Worm (Caenorhabditis elegans) whole organism, L1 larva: ENCODE data around the gene B0281.3.

ENCODE experiments used
- C16A3.4 ChIP-seq: fragments of 150-350 bp; optimal IDR thresholded peaks from 2 replicates; lab custom pipeline; 2014; ENCODE audit warnings: missing biosample characterization, missing genetic modification characterization
- C34B4.2 ChIP-seq: sonication (generic microtip); optimal IDR thresholded peaks from 2 replicates; lab custom pipeline; 2017; ENCODE audit warnings: mild to moderate bottlenecking, missing genetic modification characterization, missing compliant biosample characterization
- F16B12.6 ChIP-seq: fragments of 150-350 bp; optimal IDR thresholded peaks from 2 replicates; lab custom pipeline; 2014; ENCODE audit warnings: missing biosample characterization, missing genetic modification characterization
- alr-1 ChIP-seq: fragments of 200-800 bp; sonication (Bioruptor generic); optimal IDR thresholded peaks from 2 replicates; lab custom pipeline; 2018; ENCODE audit warnings: borderline replicate concordance, mild to moderate bottlenecking, missing genetic modification characterization, missing compliant biosample characterization
- aly-2 ChIP-seq: fragments of 150-350 bp; optimal IDR thresholded peaks from 2 replicates; lab custom pipeline; 2014; ENCODE audit warnings: missing biosample characterization, missing genetic modification characterization
- ama-1 ChIP-seq: fragments of 150-350 bp; optimal IDR thresholded peaks from 2 replicates; lab custom pipeline; 2014
- ceh-63 ChIP-seq: fragments of 200-800 bp; sonication (Bioruptor generic); optimal IDR thresholded peaks from 2 replicates; lab custom pipeline; 2018; ENCODE audit warnings: mild to moderate bottlenecking, missing genetic modification characterization, missing compliant biosample characterization
- ceh-88 ChIP-seq: fragments of 200-800 bp; sonication (Bioruptor generic); IDR thresholded peaks from 2 replicates; pipeline ENCODE4 v1.3.6; 2022; ENCODE audit warnings: missing genetic modification characterization, missing compliant biosample characterization
- efl-1 ChIP-seq, 4 experiments: fragments of 150-350 bp; optimal IDR thresholded peaks in 3 of 4; peaks in 1 of 4; 1 replicate in 1 of 4; 2 replicates in 3 of 4; lab custom pipeline; 2014; ENCODE audit warnings: missing biosample characterization in 2 of 4, missing genetic modification characterization in 2 of 4, missing genetic modification reagents in 2 of 4
- egl-27 ChIP-seq, 2 experiments: fragments of 150-350 bp in 1 of 2; sonication (generic microtip); optimal IDR thresholded peaks; 3 replicates each; lab custom pipeline; 2017 to 2018; ENCODE audit warnings: missing biosample characterization in 2 of 2, missing genetic modification characterization in 2 of 2, missing genetic modification reagents in 2 of 2
- elt-2 ChIP-seq: sonication (generic microtip); optimal IDR thresholded peaks from 2 replicates; lab custom pipeline; 2016; ENCODE audit warnings: missing genetic modification characterization, mild to moderate bottlenecking, inconsistent platforms, missing compliant biosample characterization, missing genetic modification reagents
- fos-1 ChIP-seq: fragments of 150-350 bp; optimal IDR thresholded peaks from 2 replicates; lab custom pipeline; 2014; ENCODE audit warnings: missing biosample characterization, missing genetic modification characterization
- grh-1 ChIP-seq: fragments of 200-800 bp; sonication (Bioruptor generic); IDR thresholded peaks from 2 replicates; pipeline ENCODE4 v1.3.6; 2022; ENCODE audit warnings: missing genetic modification reagents, missing genetic modification characterization, missing compliant biosample characterization
- hpl-2 ChIP-seq: fragments of 150-350 bp; optimal IDR thresholded peaks from 2 replicates; lab custom pipeline; 2014; ENCODE audit warnings: missing biosample characterization, missing genetic modification reagents, missing genetic modification characterization
- jun-1 ChIP-seq: fragments of 150-350 bp; optimal IDR thresholded peaks from 2 replicates; lab custom pipeline; 2014; ENCODE audit warnings: missing biosample characterization, missing genetic modification reagents, missing genetic modification characterization
- lin-39 ChIP-seq: fragments of 150-350 bp; optimal IDR thresholded peaks from 2 replicates; lab custom pipeline; 2014; ENCODE audit warnings: missing biosample characterization, missing genetic modification reagents, missing genetic modification characterization
- mdl-1 ChIP-seq, 2 experiments: fragments of 150-350 bp; optimal IDR thresholded peaks; 2 replicates each; lab custom pipeline; 2014 to 2017; ENCODE audit warnings: missing biosample characterization in 2 of 2, missing genetic modification characterization in 2 of 2, inconsistent platforms in 1 of 2
- nhr-11 ChIP-seq: fragments of 150-350 bp; optimal IDR thresholded peaks from 2 replicates; lab custom pipeline; 2014; ENCODE audit warnings: missing biosample characterization, missing genetic modification characterization
- nhr-19 ChIP-seq: fragments of 200-800 bp; sonication (Bioruptor generic); conservative IDR thresholded peaks from 2 replicates; pipeline ENCODE4 v1.3.6; 2022; ENCODE audit warnings: missing genetic modification characterization, missing compliant biosample characterization
- nhr-20 ChIP-seq: sonication (generic microtip); optimal IDR thresholded peaks from 2 replicates; lab custom pipeline; 2016; ENCODE audit warnings: mild to moderate bottlenecking, missing genetic modification characterization, missing compliant biosample characterization
- nhr-237 ChIP-seq: fragments of 150-350 bp; optimal IDR thresholded peaks from 2 replicates; lab custom pipeline; 2014; ENCODE audit warnings: missing biosample characterization, missing genetic modification characterization
- nhr-90 ChIP-seq: sonication (generic microtip); optimal IDR thresholded peaks from 2 replicates; lab custom pipeline; 2016; ENCODE audit warnings: mild to moderate bottlenecking, missing genetic modification characterization, missing compliant biosample characterization; ENCODE audit not compliant: poor library complexity
- pag-3 ChIP-seq: sonication (generic microtip); optimal IDR thresholded peaks from 2 replicates; lab custom pipeline; 2017; ENCODE audit warnings: missing genetic modification characterization, mild to moderate bottlenecking, missing compliant biosample characterization, antibody characterized with exemption, borderline replicate concordance; ENCODE audit not compliant: insufficient read depth
- pax-3 ChIP-seq: fragments of 200-800 bp; sonication (Bioruptor generic); optimal IDR thresholded peaks from 2 replicates; lab custom pipeline; 2018; ENCODE audit warnings: mild to moderate bottlenecking, missing genetic modification characterization, moderate library complexity, missing compliant biosample characterization
- skn-1 ChIP-seq: fragments of 150-350 bp; optimal IDR thresholded peaks from 2 replicates; lab custom pipeline; 2014; ENCODE audit warnings: missing biosample characterization, missing genetic modification characterization
- snpc-4 ChIP-seq: fragments of 150-350 bp; optimal IDR thresholded peaks from 2 replicates; lab custom pipeline; 2014; ENCODE audit warnings: missing biosample characterization, missing genetic modification characterization
- snu-23 ChIP-seq: sonication (generic microtip); optimal IDR thresholded peaks from 2 replicates; lab custom pipeline; 2016; ENCODE audit warnings: missing genetic modification characterization, missing compliant biosample characterization
- sox-4 ChIP-seq: sonication (generic microtip); optimal IDR thresholded peaks from 2 replicates; lab custom pipeline; 2016; ENCODE audit warnings: missing genetic modification characterization, missing compliant biosample characterization
- sptf-1 ChIP-seq: fragments of 150-350 bp; optimal IDR thresholded peaks from 2 replicates; lab custom pipeline; 2014; ENCODE audit warnings: missing biosample characterization, missing genetic modification characterization
- sup-37 ChIP-seq: fragments of 200-800 bp; sonication (Bioruptor generic); optimal IDR thresholded peaks from 2 replicates; lab custom pipeline; 2018; ENCODE audit warnings: mild to moderate bottlenecking, missing genetic modification characterization, missing compliant biosample characterization
- swsn-7 ChIP-seq: sonication (generic microtip); optimal IDR thresholded peaks from 2 replicates; lab custom pipeline; 2016; ENCODE audit warnings: missing genetic modification characterization, missing compliant biosample characterization
- unc-130 ChIP-seq: fragments of 150-350 bp; optimal IDR thresholded peaks from 2 replicates; lab custom pipeline; 2017; ENCODE audit warnings: missing biosample characterization, missing genetic modification characterization, inconsistent platforms
- unc-86 ChIP-seq: sonication (generic microtip); optimal IDR thresholded peaks from 2 replicates; lab custom pipeline; 2016; ENCODE audit warnings: missing genetic modification characterization, missing compliant biosample characterization
- vab-15 ChIP-seq: sonication (generic microtip); optimal IDR thresholded peaks from 2 replicates; lab custom pipeline; 2017; ENCODE audit warnings: missing genotype, mild to moderate bottlenecking, missing genetic modification characterization, missing compliant biosample characterization
- zag-1 ChIP-seq: fragments of 150-350 bp; optimal IDR thresholded peaks from 2 replicates; lab custom pipeline; 2014; ENCODE audit warnings: missing biosample characterization, missing genetic modification characterization
- zip-4 ChIP-seq: fragments of 200-800 bp; sonication (Bioruptor generic); optimal IDR thresholded peaks from 2 replicates; lab custom pipeline; 2018; ENCODE audit warnings: mild to moderate bottlenecking, missing genetic modification characterization, moderate library complexity, missing compliant biosample characterization
- ztf-4 ChIP-seq: fragments of 150-350 bp; optimal IDR thresholded peaks from 2 replicates; lab custom pipeline; 2014; ENCODE audit warnings: missing biosample characterization, missing genetic modification characterization

The B0281.3 gene

ce11 chrII:2289441-2289840, 17.4 kb upstream of the B0281.3 start (continued):
- TF ChIP-seq jun-1 (tag; lab: Kevin White, UChicago) (peak; percentile 51), pag-3 (tag; lab: Kevin White, UChicago) (no peak), nhr-237 (tag; lab: Kevin White, UChicago) (no peak), snu-23 (GFP tag; lab: Kevin White, UChicago) (no peak), swsn-7 (no peak), C16A3.4 (no peak), F16B12.6 (no peak), mdl-1 (tag; optimal IDR thresholded peaks at IDR 0.05; lab: Kevin White, UChicago) (no peak), nhr-19 (GFP tag; lab: Robert Waterston, UW) (no peak), aly-2 (tag; lab: Kevin White, UChicago) (no peak), nhr-20 (tag; lab: Kevin White, UChicago) (no peak), lin-39 (no peak), nhr-11 (no peak), skn-1 (tag; lab: Kevin White, UChicago) (peak; percentile 14), ceh-88 (GFP tag; lab: Robert Waterston, UW) (no peak)

ce11 chrII:2292027-2292426, 14.8 kb upstream of the B0281.3 start, which contains the start of gene K09F6.7:
Gene K09F6.7 (minus strand): TSS chrII:2292127.
- TF ChIP-seq grh-1 (no peak), vab-15 (tag; lab: Kevin White, UChicago) (no peak), unc-130 (tag; lab: Kevin White, UChicago) (no peak), nhr-90 (tag; lab: Kevin White, UChicago) (no peak), snpc-4 (tag; lab: Kevin White, UChicago) (no peak), C34B4.2 (tag; lab: Kevin White, UChicago) (no peak), fos-1 (tag; lab: Kevin White, UChicago) (no peak), efl-1 (optimal IDR thresholded peaks at IDR 0.05; lab: Kevin White, UChicago) (no peak), efl-1 (GFP tag; optimal IDR thresholded peaks at IDR 0.05 in 1 of 2; lab: Kevin White, UChicago) (no peak), sptf-1 (tag; lab: Kevin White, UChicago) (no peak), pax-3 (tag; lab: Kevin White, UChicago) (no peak), sup-37 (GFP tag; lab: Kevin White, UChicago) (no peak), sox-4 (tag; lab: Kevin White, UChicago) (no peak), ceh-63 (GFP tag; lab: Kevin White, UChicago) (no peak), zag-1 (tag; lab: Kevin White, UChicago) (no peak), zip-4 (GFP tag; lab: Kevin White, UChicago) (no peak)

- TF ChIP-seq egl-27 (tag; optimal IDR thresholded peaks at IDR 0.05; lab: Kevin White, UChicago) (no peak), unc-86 (tag; lab: Kevin White, UChicago) (no peak), ztf-4 (tag; lab: Kevin White, UChicago) (no peak), elt-2 (peak; percentile 5)
Measured at ce11 chrII:2292549-2292948, 14.3 kb upstream of the B0281.3 start.

- no peak for TF ChIP-seq hpl-2 (GFP tag; lab: Kevin White, UChicago)
- TF ChIP-seq ama-1 (lab: Kevin White, UChicago) = no peak
- TF ChIP-seq alr-1 (tag; lab: Kevin White, UChicago) = no peak
Measured at ce11 chrII:2295817-2296315, 11.0 kb upstream of the B0281.3 start, which contains the start of gene fbxc-25. Gene fbxc-25 (minus strand): TSS chrII:2296265.
